Worm (Caenorhabditis elegans): ENCODE data around the gene T02G5.14.

Gene T02G5.14

DNA sequence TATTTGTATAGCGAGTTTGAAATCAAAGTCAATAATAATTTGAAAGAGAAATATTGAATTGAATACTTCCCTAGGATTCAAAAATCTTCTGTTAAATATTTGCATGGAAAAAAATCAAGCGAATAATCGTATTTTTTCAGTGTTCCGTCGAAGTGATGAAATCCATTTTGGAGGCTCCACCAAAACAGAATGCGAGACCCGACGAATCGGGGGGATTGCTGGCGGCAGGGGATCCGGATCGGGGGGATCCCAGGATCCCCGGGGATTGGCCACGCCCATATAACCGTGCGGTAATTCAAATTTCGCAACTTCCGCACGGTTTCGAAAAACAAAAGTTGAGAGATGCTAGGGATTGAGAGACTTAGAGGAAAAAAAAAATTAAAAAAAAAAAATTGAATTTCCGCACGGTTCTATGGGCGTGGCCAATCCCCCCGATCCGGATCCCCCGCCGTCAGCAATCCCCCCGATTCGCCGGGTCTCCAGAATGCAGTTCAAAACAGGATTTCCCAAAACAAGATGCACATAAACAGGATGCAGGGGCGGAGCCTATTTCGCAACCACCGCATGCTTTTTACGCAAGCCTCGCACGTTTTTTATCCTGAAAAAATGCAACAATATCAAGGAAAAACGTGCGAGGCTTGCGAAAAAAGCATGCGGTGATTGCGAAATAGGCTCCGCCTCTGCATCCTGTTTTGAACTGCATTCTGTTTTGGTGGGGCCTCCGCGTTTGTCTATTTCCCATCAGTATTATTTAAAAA, 38.7 kb downstream of the T02G5.14 start, which contains the start of gene F10E7.11:
TSS of gene F10E7.11 (minus strand) at position 232 of the 758 bp plus-strand sequence.
- TF ChIP-seq zfp-2 (tag; optimal IDR thresholded peaks at IDR 0.05), result no peak
- TF ChIP-seq mes-2 (tag; optimal IDR thresholded peaks at IDR 0.05; ENCODE audit: poor library complexity, severe bottlenecking), result peak; percentile 80
- TF ChIP-seq nhr-76 (tag; optimal IDR thresholded peaks at IDR 0.05), result no peak
- no peak for TF ChIP-seq nhr-237 (tag; optimal IDR thresholded peaks at IDR 0.05)
- 0 out of 2 replicates have a peak, but pooled peaks have one; percentile 23 for TF ChIP-seq dmd-8 (GFP tag; IDR thresholded peaks at IDR 0.05)
- TF ChIP-seq zag-1 (tag; optimal IDR thresholded peaks at IDR 0.05), result no peak
- TF ChIP-seq T26A8.4 (GFP tag; IDR thresholded peaks at IDR 0.05), result peak; percentile 62
- 0 out of 2 replicates have a peak, but pooled peaks have one; percentile 26 for TF ChIP-seq Y48G9A.11 (GFP tag; IDR thresholded peaks at IDR 0.05)
- no peak for TF ChIP-seq lin-15B (tag; optimal IDR thresholded peaks at IDR 0.05)
- no peak for TF ChIP-seq unc-130 (GFP tag; optimal IDR thresholded peaks at IDR 0.05)
- peak; percentile 5 for TF ChIP-seq aha-1 (tag)
- TF ChIP-seq unc-39 (tag; optimal IDR thresholded peaks at IDR 0.05), result no peak
- no peak for TF ChIP-seq aly-2 (tag; optimal IDR thresholded peaks at IDR 0.05)
- TF ChIP-seq pqm-1 (tag; optimal IDR thresholded peaks at IDR 0.05), result no peak
- no peak for TF ChIP-seq ztf-11 (tag; optimal IDR thresholded peaks at IDR 0.05)
- TF ChIP-seq dpl-1 (GFP tag; optimal IDR thresholded peaks at IDR 0.05), result peak; percentile 0
- TF ChIP-seq zip-2 (tag; optimal IDR thresholded peaks at IDR 0.05), result no peak
- no peak for TF ChIP-seq mxl-3 (GFP tag; optimal IDR thresholded peaks at IDR 0.05)
- no peak for TF ChIP-seq snpc-1.2 (GFP tag; IDR thresholded peaks at IDR 0.05)
- no peak for TF ChIP-seq ceh-20 (GFP tag; IDR thresholded peaks at IDR 0.05)
- TF ChIP-seq F37D6.2 (tag; optimal IDR thresholded peaks at IDR 0.05), result peak; percentile 77
- TF ChIP-seq rbr-2 (tag; optimal IDR thresholded peaks at IDR 0.05), result no peak
- TF ChIP-seq egl-43 (GFP tag; IDR thresholded peaks at IDR 0.05), result 0 out of 2 replicates have a peak, but pooled peaks have one; percentile 8
- TF ChIP-seq D1046.2 (GFP tag; IDR thresholded peaks at IDR 0.05), result no peak
- peak; percentile 40; the same call in 1 of the 2 replicates for TF ChIP-seq pha-4 (GFP tag; IDR thresholded peaks at IDR 0.05)
- no peak for TF ChIP-seq pha-4 (tag; optimal IDR thresholded peaks at IDR 0.05)
- no peak for TF ChIP-seq hlh-11 (tag; optimal IDR thresholded peaks at IDR 0.05)
- no peak for TF ChIP-seq nhr-28 (tag; optimal IDR thresholded peaks at IDR 0.05)
- TF ChIP-seq mdt-29 (GFP tag; IDR thresholded peaks at IDR 0.05), result 0 out of 2 replicates have a peak, but pooled peaks have one; percentile 14
- peak; percentile 48; the same call in 1 of the 2 replicates for TF ChIP-seq ctbp-1 (GFP tag; IDR thresholded peaks at IDR 0.05)
- no peak for TF ChIP-seq mdl-1 (tag; optimal IDR thresholded peaks at IDR 0.05)
- peak in 1 of 2 experiments; percentile 57 for TF ChIP-seq lsy-2 (tag; optimal IDR thresholded peaks at IDR 0.05)
- no peak for TF ChIP-seq nhr-41 (GFP tag; IDR thresholded peaks at IDR 0.05)
- peak; percentile 76 for TF ChIP-seq hmg-1.1 (GFP tag; IDR thresholded peaks at IDR 0.05)
- no peak for TF ChIP-seq mxl-2 (GFP tag; conservative IDR thresholded peaks at IDR 0.05)
- peak; percentile 71 for TF ChIP-seq set-16 (GFP tag; IDR thresholded peaks at IDR 0.05)
- TF ChIP-seq arid-1 (GFP tag; conservative IDR thresholded peaks at IDR 0.05), result peak; percentile 74; the same call in 1 of the 2 replicates
- no peak for TF ChIP-seq hif-1 (tag; optimal IDR thresholded peaks at IDR 0.05)
- no peak for TF ChIP-seq lin-1 (GFP tag; IDR thresholded peaks at IDR 0.05)
- no peak for TF ChIP-seq skn-1 (tag; optimal IDR thresholded peaks at IDR 0.05)
- no peak for TF ChIP-seq Y5F2A.4 (GFP tag; optimal IDR thresholded peaks at IDR 0.05)
- no peak for TF ChIP-seq nhr-102 (tag; optimal IDR thresholded peaks at IDR 0.05)
- no peak for TF ChIP-seq daf-16 (GFP tag; optimal IDR thresholded peaks at IDR 0.05)
- TF ChIP-seq daf-16 (tag; optimal IDR thresholded peaks at IDR 0.05), result no peak
- no peak for TF ChIP-seq jun-1 (tag; optimal IDR thresholded peaks at IDR 0.05)
- TF ChIP-seq F49E8.2 (tag; optimal IDR thresholded peaks at IDR 0.05; ENCODE audit: borderline replicate concordance), result no peak
- peak; percentile 75 for TF ChIP-seq lin-38 (GFP tag; IDR thresholded peaks at IDR 0.05)
- no peak for TF ChIP-seq lir-3 (tag; optimal IDR thresholded peaks at IDR 0.05)
- TF ChIP-seq lim-7 (GFP tag; IDR thresholded peaks at IDR 0.05), result no peak
- TF ChIP-seq vab-7 (GFP tag; IDR thresholded peaks at IDR 0.05), result peak; percentile 56; the same call in 1 of the 2 replicates
- TF ChIP-seq nhr-42 (GFP tag; IDR thresholded peaks at IDR 0.05), result peak; percentile 54; the same call in 1 of the 2 replicates
